Worm (Caenorhabditis elegans) whole organism, L4 larva: ENCODE measurements around the gene clc-7.

Experiments
- F10B5.3 ChIP-seq: sonication (generic microtip); optimal IDR thresholded peaks from 2 replicates; lab custom pipeline; 2016; ENCODE audit warnings: mild to moderate bottlenecking, missing genetic modification characterization, missing compliant biosample characterization
- Y105C5A.15 ChIP-seq: fragments of 200-800 bp; sonication (Bioruptor generic); IDR thresholded peaks from 2 replicates; pipeline ENCODE4 v1.3.6; 2022; ENCODE audit warnings: missing genetic modification characterization, missing compliant biosample characterization
- Y48G9A.11 ChIP-seq: fragments of 200-800 bp; sonication (Bioruptor generic); IDR thresholded peaks from 2 replicates; pipeline ENCODE4 v1.3.6; 2022; ENCODE audit warnings: missing genetic modification reagents, missing genetic modification characterization, missing compliant biosample characterization
- Y5F2A.4 ChIP-seq: fragments of 200-800 bp; sonication (Bioruptor generic); optimal IDR thresholded peaks from 2 replicates; lab custom pipeline; 2018; ENCODE audit warnings: mild to moderate bottlenecking, missing genetic modification characterization, missing compliant biosample characterization
- aha-1 ChIP-seq: fragments of 150-350 bp; peaks from one replicate; lab custom pipeline; 2014; ENCODE audit warnings: missing biosample characterization, missing genetic modification characterization
- aly-2 ChIP-seq: sonication (generic microtip); optimal IDR thresholded peaks from 2 replicates; lab custom pipeline; 2018; ENCODE audit warnings: missing biosample characterization, missing genetic modification characterization
- ama-1 ChIP-seq: fragments of 150-350 bp; optimal IDR thresholded peaks from 2 replicates; lab custom pipeline; 2014; ENCODE audit warnings: inconsistent platforms, mixed read lengths
- ceh-20 ChIP-seq: fragments of 200-800 bp; sonication (Bioruptor generic); IDR thresholded peaks from 2 replicates; pipeline ENCODE4 v1.3.6; 2022; ENCODE audit warnings: missing genetic modification reagents, missing genetic modification characterization, missing compliant biosample characterization
- ceh-28 ChIP-seq: fragments of 150-350 bp; optimal IDR thresholded peaks from 2 replicates; lab custom pipeline; 2014; ENCODE audit warnings: missing biosample characterization, missing genetic modification reagents, missing genetic modification characterization
- ceh-32 ChIP-seq: sonication (generic microtip); optimal IDR thresholded peaks from 2 replicates; lab custom pipeline; 2016; ENCODE audit warnings: mild to moderate bottlenecking, missing genetic modification characterization, missing compliant biosample characterization; ENCODE audit not compliant: poor library complexity
- daf-16 ChIP-seq, 3 experiments: sonication (generic microtip); optimal IDR thresholded peaks; 2 replicates each; lab custom pipeline; 2016 to 2017; ENCODE audit warnings: missing genetic modification characterization in 3 of 3, missing genetic modification reagents in 3 of 3, mild to moderate bottlenecking in 2 of 3, missing compliant biosample characterization in 2 of 3, missing biosample characterization in 1 of 3, moderate library complexity in 1 of 3
- dmd-6 ChIP-seq: fragments of 200-800 bp; sonication (Bioruptor generic); IDR thresholded peaks from 2 replicates; pipeline ENCODE4 v1.3.6; 2022; ENCODE audit warnings: missing genetic modification reagents, missing genetic modification characterization, missing compliant biosample characterization
- dmd-9 ChIP-seq: fragments of 200-800 bp; sonication (Bioruptor generic); IDR thresholded peaks from 2 replicates; pipeline ENCODE4 v1.3.6; 2022; ENCODE audit warnings: missing genetic modification reagents, missing genetic modification characterization, missing compliant biosample characterization
- duxl-1 ChIP-seq: sonication (generic microtip); optimal IDR thresholded peaks from 2 replicates; lab custom pipeline; 2016; ENCODE audit warnings: mild to moderate bottlenecking, missing genetic modification characterization, moderate library complexity, missing compliant biosample characterization; ENCODE audit not compliant: poor library complexity
- egl-43 ChIP-seq: fragments of 200-800 bp; sonication (Bioruptor generic); IDR thresholded peaks from 2 replicates; pipeline ENCODE4 v1.3.6; 2022; ENCODE audit warnings: missing genetic modification reagents, missing genetic modification characterization, missing compliant biosample characterization
- gei-8 ChIP-seq: fragments of 200-800 bp; sonication (Bioruptor generic); optimal IDR thresholded peaks from 2 replicates; lab custom pipeline; 2018; ENCODE audit warnings: mild to moderate bottlenecking, missing genetic modification characterization, missing compliant biosample characterization
- hlh-11 ChIP-seq: fragments of 200-800 bp; sonication (Bioruptor generic); optimal IDR thresholded peaks from 2 replicates; lab custom pipeline; 2018; ENCODE audit warnings: mild to moderate bottlenecking, missing genetic modification characterization, missing compliant biosample characterization
- jun-1 ChIP-seq: fragments of 150-350 bp; optimal IDR thresholded peaks from 2 replicates; lab custom pipeline; 2014; ENCODE audit warnings: missing biosample characterization, missing genetic modification reagents, missing genetic modification characterization
- lim-7 ChIP-seq: fragments of 200-800 bp; sonication (Bioruptor generic); IDR thresholded peaks from 2 replicates; pipeline ENCODE4 v1.3.6; 2022; ENCODE audit warnings: missing genetic modification characterization, missing compliant biosample characterization
- lin-13 ChIP-seq: fragments of 150-350 bp; optimal IDR thresholded peaks from 2 replicates; lab custom pipeline; 2014; ENCODE audit warnings: missing biosample characterization, missing genetic modification reagents, missing genetic modification characterization
- lin-29 ChIP-seq: fragments of 200-800 bp; sonication (Bioruptor generic); IDR thresholded peaks from 2 replicates; pipeline ENCODE4 v1.3.6; 2022; ENCODE audit warnings: missing genetic modification reagents, missing genetic modification characterization, missing compliant biosample characterization
- lin-38 ChIP-seq: fragments of 200-800 bp; sonication (Bioruptor generic); IDR thresholded peaks from 2 replicates; pipeline ENCODE4 v1.3.6; 2022; ENCODE audit warnings: missing genetic modification reagents, missing genetic modification characterization, missing compliant biosample characterization
- madf-5 ChIP-seq, 2 experiments: fragments of 200-800 bp; sonication (Bioruptor generic); IDR thresholded peaks; 2 replicates each; pipeline ENCODE4 v1.3.6; 2022; ENCODE audit warnings: missing compliant biosample characterization in 2 of 2, missing genetic modification characterization in 2 of 2
- madf-9 ChIP-seq: fragments of 200-800 bp; sonication (Bioruptor generic); conservative IDR thresholded peaks from 2 replicates; pipeline ENCODE4 v1.3.6; 2022; ENCODE audit warnings: missing genetic modification reagents, missing genetic modification characterization, missing compliant biosample characterization
- mdl-1 ChIP-seq, 2 experiments: fragments of 150-350 bp in 1 of 2; sonication (generic microtip) in 1 of 2; optimal IDR thresholded peaks; 2 replicates each; lab custom pipeline; 2014 to 2017; ENCODE audit warnings: missing biosample characterization in 2 of 2, missing genetic modification characterization in 2 of 2
- mdt-29 ChIP-seq: fragments of 200-800 bp; sonication (Bioruptor generic); IDR thresholded peaks from 2 replicates; pipeline ENCODE4 v1.3.6; 2022; ENCODE audit warnings: missing genetic modification reagents, missing genetic modification characterization, missing compliant biosample characterization
- mep-1 ChIP-seq: fragments of 150-350 bp; sonication (generic microtip); optimal IDR thresholded peaks from 3 replicates; lab custom pipeline; 2014; ENCODE audit warnings: missing biosample characterization, missing genetic modification characterization
- mes-2 ChIP-seq: sonication (generic microtip); optimal IDR thresholded peaks from 2 replicates; lab custom pipeline; 2016; ENCODE audit warnings: missing genotype, mild to moderate bottlenecking, missing genetic modification characterization, missing compliant biosample characterization; ENCODE audit not compliant: poor library complexity, severe bottlenecking
- nhr-10 ChIP-seq: fragments of 150-350 bp; optimal IDR thresholded peaks from 2 replicates; lab custom pipeline; 2014; ENCODE audit warnings: missing biosample characterization, missing genetic modification characterization
- nhr-102 ChIP-seq: sonication (generic microtip); optimal IDR thresholded peaks from 2 replicates; lab custom pipeline; 2016; ENCODE audit warnings: mild to moderate bottlenecking, missing genetic modification characterization, moderate library complexity, missing compliant biosample characterization
- nhr-28 ChIP-seq: fragments of 150-350 bp; optimal IDR thresholded peaks from 2 replicates; lab custom pipeline; 2014; ENCODE audit warnings: missing biosample characterization, missing genetic modification characterization
- nhr-41 ChIP-seq: fragments of 200-800 bp; sonication (Bioruptor generic); IDR thresholded peaks from 2 replicates; pipeline ENCODE4 v1.3.6; 2022; ENCODE audit warnings: missing genetic modification reagents, missing genetic modification characterization, missing compliant biosample characterization
- nhr-76 ChIP-seq: fragments of 150-350 bp; optimal IDR thresholded peaks from 2 replicates; lab custom pipeline; 2014; ENCODE audit warnings: missing biosample characterization, missing genetic modification characterization
- rbr-2 ChIP-seq: sonication (generic microtip); optimal IDR thresholded peaks from 2 replicates; lab custom pipeline; 2016; ENCODE audit warnings: missing genotype, missing genetic modification characterization, missing compliant biosample characterization
- saeg-2 ChIP-seq: fragments of 200-800 bp; sonication (Bioruptor generic); IDR thresholded peaks from 2 replicates; pipeline ENCODE4 v1.3.6; 2022; ENCODE audit warnings: missing genetic modification reagents, missing genetic modification characterization, missing compliant biosample characterization
- skn-1 ChIP-seq: fragments of 150-350 bp; optimal IDR thresholded peaks from 2 replicates; lab custom pipeline; 2014; ENCODE audit warnings: missing biosample characterization, missing genetic modification characterization
- snpc-1.2 ChIP-seq: fragments of 200-800 bp; sonication (Bioruptor generic); IDR thresholded peaks from 2 replicates; pipeline ENCODE4 v1.3.6; 2022; ENCODE audit warnings: missing genetic modification reagents, missing genetic modification characterization, missing compliant biosample characterization
- snpc-4 ChIP-seq: fragments of 150-350 bp; optimal IDR thresholded peaks from 2 replicates; lab custom pipeline; 2014; ENCODE audit warnings: missing biosample characterization, missing genetic modification characterization
- tra-1 ChIP-seq: fragments of 200-800 bp; sonication (Bioruptor generic); IDR thresholded peaks from 2 replicates; pipeline ENCODE4 v1.3.6; 2022; ENCODE audit warnings: missing genetic modification reagents, missing genetic modification characterization, missing compliant biosample characterization
- unc-62 ChIP-seq, 3 experiments: fragments of 150-350 bp in 1 of 3; sonication (generic microtip); optimal IDR thresholded peaks in 2 of 3; peaks in 1 of 3; 1 replicate in 1 of 3; 2 replicates in 2 of 3; lab custom pipeline; 2014 to 2017; ENCODE audit warnings: missing biosample characterization in 3 of 3, missing genetic modification characterization in 3 of 3, missing genetic modification reagents in 3 of 3, missing genotype in 1 of 3
- zag-1 ChIP-seq: fragments of 150-350 bp; optimal IDR thresholded peaks from 2 replicates; lab custom pipeline; 2014; ENCODE audit warnings: missing biosample characterization, missing genetic modification characterization
- zfp-3 ChIP-seq: fragments of 200-800 bp; sonication (Bioruptor generic); conservative IDR thresholded peaks from 2 replicates; pipeline ENCODE4 v1.3.6; 2022; ENCODE audit warnings: missing genetic modification reagents, missing genetic modification characterization, missing compliant biosample characterization
- ztf-11 ChIP-seq: fragments of 150-350 bp; optimal IDR thresholded peaks from 2 replicates; lab custom pipeline; 2014; ENCODE audit warnings: missing biosample characterization, missing genetic modification characterization
- ztf-7 ChIP-seq: fragments of 150-350 bp; optimal IDR thresholded peaks from 2 replicates; lab custom pipeline; 2014; ENCODE audit warnings: missing biosample characterization, missing genetic modification characterization

The clc-7 gene

ce11 chrX:5079297-5079696 lies 11.4 kb downstream of the clc-7 start:
- TF ChIP-seq madf-5 (GFP tag; IDR thresholded peaks at IDR 0.05; lab: Robert Waterston, UW), result no peak
- 0 out of 2 replicates have a peak, but pooled peaks have one; percentile 37 for TF ChIP-seq ceh-20 (GFP tag; lab: Robert Waterston, UW)
- no peak for TF ChIP-seq lin-13
- TF ChIP-seq nhr-76 (tag; lab: Kevin White, UChicago), result no peak
- TF ChIP-seq mep-1 (tag; lab: Kevin White, UChicago), result no peak
- no peak for TF ChIP-seq ceh-32 (tag; lab: Kevin White, UChicago)
- no peak for TF ChIP-seq dmd-9 (GFP tag; lab: Robert Waterston, UW)
- peak; percentile 34; the same call in 1 of the 2 replicates for TF ChIP-seq dmd-6 (GFP tag; lab: Robert Waterston, UW)
- peak in 1 of 2 experiments; percentile 35 for TF ChIP-seq unc-62 (GFP tag; optimal IDR thresholded peaks at IDR 0.05 in 1 of 2; lab: Kevin White, UChicago)
- TF ChIP-seq unc-62 (tag; optimal IDR thresholded peaks at IDR 0.05; lab: Kevin White, UChicago), result no peak
- no peak for TF ChIP-seq Y5F2A.4 (GFP tag; lab: Kevin White, UChicago)
- TF ChIP-seq rbr-2 (tag; lab: Kevin White, UChicago), result no peak
- 0 out of 2 replicates have a peak, but pooled peaks have one; percentile 17 for TF ChIP-seq tra-1 (GFP tag; lab: Robert Waterston, UW)
- TF ChIP-seq mes-2, result no peak
- no peak for TF ChIP-seq jun-1 (tag; lab: Kevin White, UChicago)
- peak; percentile 15 for TF ChIP-seq nhr-28 (tag; lab: Kevin White, UChicago)
- no peak for TF ChIP-seq mdt-29 (GFP tag; lab: Robert Waterston, UW)
- no peak for TF ChIP-seq nhr-10
- no peak for TF ChIP-seq hlh-11 (tag; lab: Kevin White, UChicago)
- peak in 1 of 2 experiments; percentile 16 for TF ChIP-seq mdl-1 (tag; optimal IDR thresholded peaks at IDR 0.05; lab: Kevin White, UChicago)

DNA sequence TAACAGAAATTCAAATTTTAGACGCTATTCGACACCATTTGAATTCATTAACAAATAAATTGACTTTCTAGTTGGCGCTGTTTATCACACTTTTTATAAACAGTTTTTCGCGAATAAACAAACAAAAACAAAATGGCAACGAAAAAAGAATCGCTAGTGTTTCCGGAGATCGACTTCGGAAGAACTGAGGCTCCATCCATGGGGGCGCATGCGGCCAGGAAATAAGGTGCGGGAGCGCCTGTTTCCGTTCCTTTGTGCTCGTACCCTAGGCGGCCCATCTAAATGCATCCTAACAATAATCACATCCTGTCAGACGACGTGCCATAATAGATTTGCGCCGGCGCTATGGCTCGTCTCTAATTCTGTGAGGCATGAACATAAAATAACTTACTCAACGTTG lies 16.2 kb downstream of the clc-7 start:
- TF ChIP-seq nhr-41 (GFP tag; lab: Robert Waterston, UW) (no peak), egl-43 (GFP tag; lab: Robert Waterston, UW) (0 out of 2 replicates have a peak, but pooled peaks have one; percentile 28)
- TF ChIP-seq, all 104 proteins: peak for 1

ce11 chrX:5084495-5084894 lies 16.6 kb downstream of the clc-7 start, which contains the start of gene ets-5:
Gene ets-5, minus strand, starts transcription at chrX:5084526.
- TF ChIP-seq dmd-9 (GFP tag; lab: Robert Waterston, UW), result no peak
- no peak for TF ChIP-seq nhr-102
- TF ChIP-seq ceh-28 (tag; lab: Kevin White, UChicago), result no peak
- no peak for TF ChIP-seq F10B5.3 (tag; lab: Kevin White, UChicago)
- no peak for TF ChIP-seq Y105C5A.15 (GFP tag; lab: Robert Waterston, UW)
- no peak for TF ChIP-seq lin-29
- no peak for TF ChIP-seq madf-9 (GFP tag; lab: Robert Waterston, UW)
- TF ChIP-seq aha-1 (tag; lab: Kevin White, UChicago), result peak; percentile 89

- TF ChIP-seq egl-43 (GFP tag; lab: Robert Waterston, UW), result peak; percentile 98
- no peak for TF ChIP-seq aly-2
- TF ChIP-seq snpc-4 (tag; lab: Kevin White, UChicago), result no peak
- peak; percentile 84 for TF ChIP-seq Y48G9A.11 (GFP tag; lab: Robert Waterston, UW)
- peak; percentile 87 for TF ChIP-seq ztf-7
- TF ChIP-seq mdt-29 (GFP tag; lab: Robert Waterston, UW), result peak; percentile 87
- TF ChIP-seq lim-7 (GFP tag; lab: Robert Waterston, UW), result peak; percentile 93
- TF ChIP-seq nhr-41 (GFP tag; lab: Robert Waterston, UW), result peak; percentile 64; the same call in 1 of the 2 replicates
- peak; percentile 88 for TF ChIP-seq zfp-3 (GFP tag; lab: Robert Waterston, UW)
- TF ChIP-seq saeg-2 (GFP tag; lab: Robert Waterston, UW), result peak; percentile 91
- TF ChIP-seq ama-1 (lab: Kevin White, UChicago), result no peak
- TF ChIP-seq zag-1 (tag; lab: Kevin White, UChicago), result no peak
- TF ChIP-seq Y5F2A.4 (GFP tag; lab: Kevin White, UChicago), result peak; percentile 74
- peak; percentile 85 for TF ChIP-seq lin-13
- no peak for TF ChIP-seq ztf-11 (tag; lab: Kevin White, UChicago)
- TF ChIP-seq lin-38 (GFP tag; lab: Robert Waterston, UW), result peak; percentile 81
- peak; percentile 81 to 90 for TF ChIP-seq daf-16 (GFP tag; optimal IDR thresholded peaks at IDR 0.05; lab: Kevin White, UChicago)
- peak; percentile 74 for TF ChIP-seq daf-16 (tag; optimal IDR thresholded peaks at IDR 0.05; lab: Kevin White, UChicago)
- peak; percentile 86 for TF ChIP-seq gei-8 (GFP tag; lab: Kevin White, UChicago)
- peak in 1 of 2 experiments; percentile 84 for TF ChIP-seq mdl-1 (tag; optimal IDR thresholded peaks at IDR 0.05; lab: Kevin White, UChicago)
- peak; percentile 93 for TF ChIP-seq snpc-1.2
- peak; percentile 86 for TF ChIP-seq nhr-102
- TF ChIP-seq skn-1, result no peak
- peak; percentile 3 for TF ChIP-seq jun-1 (tag; lab: Kevin White, UChicago)
- TF ChIP-seq duxl-1 (tag; lab: Kevin White, UChicago), result peak; percentile 78
These were observed 17.6 kb downstream of the clc-7 start for ce11 chrX:5085465-5085864.
